Fruit fly (Drosophila melanogaster): ENCODE results near the gene TBC1D23.

Gene TBC1D23

DNA sequence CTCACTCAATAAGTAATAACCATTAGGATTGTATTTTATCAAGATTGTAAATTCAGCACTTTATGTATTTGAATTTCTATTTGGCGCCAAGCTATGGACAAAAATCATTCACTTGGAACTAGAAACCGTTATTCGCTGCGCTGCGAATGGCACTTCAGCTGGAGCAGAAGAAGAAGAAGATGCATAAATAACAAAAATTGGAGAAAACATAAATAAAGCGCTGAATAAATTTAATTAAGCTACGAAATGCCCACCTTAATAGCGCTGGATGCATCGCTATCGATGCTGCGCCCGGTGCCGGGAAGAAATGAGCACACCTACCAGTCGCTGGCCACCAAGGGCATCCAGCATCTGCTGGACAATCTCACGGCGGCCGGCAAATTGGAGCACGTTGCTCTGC lies 35.2 kb downstream of the TBC1D23 start, which contains the start of gene IntS14 (continued):
- no peak for TF ChIP-seq dmrt99B (tag; optimal IDR thresholded peaks at IDR 0.05)
- TF ChIP-seq Dref (GFP tag; IDR thresholded peaks at IDR 0.05) = 0 out of 2 replicates have a peak, but pooled peaks have one; percentile 30
- peak; percentile 29; the same call in 1 of the 2 replicates for TF ChIP-seq Scr (GFP tag; IDR thresholded peaks at IDR 0.05; ENCODE audit: partially characterized antibody)
- TF ChIP-seq crp (GFP tag; optimal IDR thresholded peaks at IDR 0.05) = peak; percentile 43 to 84
- TF ChIP-seq klu (GFP tag; IDR thresholded peaks at IDR 0.05) = no peak
- TF ChIP-seq CG7839 (tag; optimal IDR thresholded peaks at IDR 0.05) = no peak
- peak; percentile 93 for TF ChIP-seq E2f2 (GFP tag; IDR thresholded peaks at IDR 0.05)
- TF ChIP-seq CG11085 (GFP tag; IDR thresholded peaks at IDR 0.05) = no peak
- TF ChIP-seq CG32767 (GFP tag; IDR thresholded peaks at IDR 0.05) = no peak
- peak; percentile 97 for TF ChIP-seq CG17385 (GFP tag; optimal IDR thresholded peaks at IDR 0.05)
- peak; percentile 92 for TF ChIP-seq Dp (GFP tag; optimal IDR thresholded peaks at IDR 0.05)
- TF ChIP-seq danr (GFP tag; IDR thresholded peaks at IDR 0.05) = no peak
- no peak for TF ChIP-seq CG4282 (GFP tag; optimal IDR thresholded peaks at IDR 0.05)
- peak; percentile 17 for TF ChIP-seq stwl (tag; optimal IDR thresholded peaks at IDR 0.05)
- TF ChIP-seq CG34422 (GFP tag; IDR thresholded peaks at IDR 0.05) = peak; percentile 62; the same call in 1 of the 3 replicates
- TF ChIP-seq pzg (GFP tag; optimal IDR thresholded peaks at IDR 0.05) = peak; percentile 68
- TF ChIP-seq CG8089 (GFP tag; optimal IDR thresholded peaks at IDR 0.05) = peak; percentile 68
- peak; percentile 38 for TF ChIP-seq Sin3A (optimal IDR thresholded peaks at IDR 0.05)
- no peak for TF ChIP-seq inv (GFP tag; IDR thresholded peaks at IDR 0.05; ENCODE audit: partially characterized antibody)
- no peak for TF ChIP-seq jigr1 (GFP tag; IDR thresholded peaks at IDR 0.05)
- TF ChIP-seq psq (GFP tag; optimal IDR thresholded peaks at IDR 0.05) = no peak
- TF ChIP-seq CG6765 (GFP tag; optimal IDR thresholded peaks at IDR 0.05) = no peak
- TF ChIP-seq CG11696 (GFP tag; IDR thresholded peaks at IDR 0.05) = no peak
- TF ChIP-seq Myb (GFP tag; optimal IDR thresholded peaks at IDR 0.05) = peak; percentile 73
- TF ChIP-seq CG12299 (tag; optimal IDR thresholded peaks at IDR 0.05) = no peak
- no peak for TF ChIP-seq Vsx1 (GFP tag; optimal IDR thresholded peaks at IDR 0.05)
- TF ChIP-seq HmgZ (tag; optimal IDR thresholded peaks at IDR 0.05) = no peak
- peak; percentile 17 for TF ChIP-seq gfzf (GFP tag; optimal IDR thresholded peaks at IDR 0.05)
- no peak for TF ChIP-seq Hand (GFP tag; optimal IDR thresholded peaks at IDR 0.05)
- no peak for TF ChIP-seq gsb (GFP tag; IDR thresholded peaks at IDR 0.05)
- TF ChIP-seq dimm (GFP tag; IDR thresholded peaks at IDR 0.05) = no peak
- TF ChIP-seq cg (GFP tag; optimal IDR thresholded peaks at IDR 0.05) = no peak
- TF ChIP-seq crol (GFP tag; IDR thresholded peaks at IDR 0.05) = no peak
- TF ChIP-seq chinmo (GFP tag; IDR thresholded peaks at IDR 0.05; ENCODE audit: partially characterized antibody) = peak; percentile 67; the same call in 1 of the 4 replicates
- peak in 1 of 2 experiments; percentile 30 for TF ChIP-seq Pdp1 (GFP tag; optimal IDR thresholded peaks at IDR 0.05)
- no peak for TF ChIP-seq CG31388 (GFP tag; optimal IDR thresholded peaks at IDR 0.05)
- TF ChIP-seq CG17359 (tag; optimal IDR thresholded peaks at IDR 0.05) = no peak
- TF ChIP-seq MESR4 (GFP tag; optimal IDR thresholded peaks at IDR 0.05) = peak; percentile 30
- no peak for TF ChIP-seq NfI (GFP tag; optimal IDR thresholded peaks at IDR 0.05)
- TF ChIP-seq cwo (GFP tag; optimal IDR thresholded peaks at IDR 0.05) = no peak
- TF ChIP-seq kni (GFP tag; optimal IDR thresholded peaks at IDR 0.05) = peak; percentile 3
- TF ChIP-seq CG9797 (GFP tag; optimal IDR thresholded peaks at IDR 0.05) = peak; percentile 9
- peak; percentile 12 for TF ChIP-seq CG14710 (tag; optimal IDR thresholded peaks at IDR 0.05)
- no peak for TF ChIP-seq sr (GFP tag; IDR thresholded peaks at IDR 0.05)
- no peak for TF ChIP-seq CG13624 (GFP tag; optimal IDR thresholded peaks at IDR 0.05)
- TF ChIP-seq YL-1 (GFP tag; optimal IDR thresholded peaks at IDR 0.05) = peak; percentile 8
- TF ChIP-seq CG7271 (tag; optimal IDR thresholded peaks at IDR 0.05) = no peak
- no peak for TF ChIP-seq CG10979 (tag; optimal IDR thresholded peaks at IDR 0.05)
- TF ChIP-seq trem (tag; optimal IDR thresholded peaks at IDR 0.05) = peak; percentile 0
- no peak for TF ChIP-seq ssp (GFP tag; IDR thresholded peaks at IDR 0.05)

Data from whole organism, embryonic.